Fruit fly (Drosophila melanogaster) whole organism, embryonic: Measurements from ENCODE around the gene CG13250.

Source experiments
- Blimp-1 ChIP-seq: fragments of 200-800 bp; sonication (Bioruptor generic); optimal IDR thresholded peaks from 3 replicates; lab custom pipeline; 2018; ENCODE audit warnings: missing biosample characterization, missing genetic modification characterization, mild to moderate bottlenecking, moderate library complexity, missing genetic modification reagents
- CG10366 ChIP-seq: fragments of 200-800 bp; sonication (Bioruptor generic); IDR thresholded peaks from 2 replicates; pipeline ENCODE4 v1.3.6; 2022; ENCODE audit warnings: missing biosample characterization, missing genetic modification characterization
- CG10431 ChIP-seq: fragments of 200-800 bp; sonication (Bioruptor generic); optimal IDR thresholded peaks from 3 replicates; lab custom pipeline; 2018; ENCODE audit warnings: missing biosample characterization, mild to moderate bottlenecking, missing genetic modification characterization
- CG10654 ChIP-seq: fragments of 200-800 bp; sonication (Bioruptor generic); optimal IDR thresholded peaks from 2 replicates; lab custom pipeline; 2016; ENCODE audit warnings: missing biosample characterization, missing genetic modification characterization
- CG11085 ChIP-seq: fragments of 200-800 bp; sonication (Bioruptor generic); IDR thresholded peaks from 2 replicates; pipeline ENCODE4 v1.3.6; 2022; ENCODE audit warnings: missing biosample characterization, missing genetic modification characterization
- CG11093 ChIP-seq: fragments of 200-800 bp; sonication (Bioruptor generic); IDR thresholded peaks from 3 replicates; pipeline ENCODE4 v1.3.6; 2022; ENCODE audit warnings: missing biosample characterization, missing genetic modification characterization
- CG11504 ChIP-seq: fragments of 200-800 bp; sonication (Bioruptor generic); optimal IDR thresholded peaks from 3 replicates; lab custom pipeline; 2019; ENCODE audit warnings: missing biosample characterization, mild to moderate bottlenecking, missing genetic modification characterization, moderate library complexity
- CG13624 ChIP-seq: fragments of 200-800 bp; sonication (Bioruptor generic); optimal IDR thresholded peaks from 2 replicates; lab custom pipeline; 2016; ENCODE audit warnings: missing biosample characterization, missing genetic modification characterization
- CG14667 ChIP-seq: fragments of 200-800 bp; sonication (Bioruptor generic); IDR thresholded peaks from 2 replicates; pipeline ENCODE4 v1.3.6; 2022; ENCODE audit warnings: missing biosample characterization, missing genetic modification characterization
- CG14710 ChIP-seq: fragments of 200-800 bp; sonication (Bioruptor generic); optimal IDR thresholded peaks from 3 replicates; lab custom pipeline; 2019; ENCODE audit warnings: missing biosample characterization, mild to moderate bottlenecking, missing genetic modification characterization, moderate library complexity
- CG2116 ChIP-seq: fragments of 200-800 bp; sonication (Bioruptor generic); optimal IDR thresholded peaks from 3 replicates; lab custom pipeline; 2018; ENCODE audit warnings: missing biosample characterization, mild to moderate bottlenecking, missing genetic modification characterization
- CG34376 ChIP-seq: fragments of 200-800 bp; sonication (Bioruptor generic); optimal IDR thresholded peaks from 2 replicates; lab custom pipeline; 2018; ENCODE audit warnings: missing biosample characterization, mild to moderate bottlenecking, missing genetic modification characterization
- CG43689 ChIP-seq: fragments of 200-800 bp; sonication (Bioruptor generic); IDR thresholded peaks from 2 replicates; pipeline ENCODE4 v1.3.6; 2022; ENCODE audit warnings: missing biosample characterization, missing genetic modification characterization
- CG4617 ChIP-seq: fragments of 200-800 bp; sonication (Bioruptor generic); optimal IDR thresholded peaks from 3 replicates; lab custom pipeline; 2016; ENCODE audit warnings: missing biosample characterization, missing genetic modification characterization, borderline replicate concordance
- CG9817 ChIP-seq: fragments of 200-800 bp; sonication (Bioruptor generic); optimal IDR thresholded peaks from 2 replicates; lab custom pipeline; 2018; ENCODE audit warnings: missing biosample characterization, mild to moderate bottlenecking, missing genetic modification characterization, moderate library complexity
- CHES-1-like ChIP-seq: fragments of 200-800 bp; sonication (Bioruptor generic); optimal IDR thresholded peaks from 2 replicates; lab custom pipeline; 2016; ENCODE audit warnings: missing biosample characterization, missing genetic modification characterization
- Chrac-16 ChIP-seq: fragments of 200-800 bp; sonication (Bioruptor generic); optimal IDR thresholded peaks from 3 replicates; lab custom pipeline; 2016; ENCODE audit warnings: missing biosample characterization, missing genetic modification characterization
- Doc2 ChIP-seq: fragments of 200-800 bp; sonication (Bioruptor generic); IDR thresholded peaks from 2 replicates; pipeline ENCODE4 v1.3.6; 2022; ENCODE audit warnings: missing biosample characterization, missing genetic modification characterization
- Doc3 ChIP-seq: fragments of 200-800 bp; sonication (Bioruptor generic); IDR thresholded peaks from 3 replicates; pipeline ENCODE4 v1.3.6; 2022; ENCODE audit warnings: missing biosample characterization, missing genetic modification characterization; ENCODE audit not compliant: partially characterized antibody
- Drgx ChIP-seq: fragments of 200-800 bp; sonication (Bioruptor generic); IDR thresholded peaks from 2 replicates; pipeline ENCODE4 v1.3.6; 2022; ENCODE audit warnings: missing biosample characterization, missing genetic modification characterization
- Hmr ChIP-seq: fragments of 200-800 bp; sonication (Bioruptor generic); optimal IDR thresholded peaks from 3 replicates; lab custom pipeline; 2017; ENCODE audit warnings: mild to moderate bottlenecking, missing biosample characterization, missing genetic modification reagents, missing genetic modification characterization
- Lhr ChIP-seq: fragments of 200-800 bp; sonication (Bioruptor generic); optimal IDR thresholded peaks from 3 replicates; lab custom pipeline; 2017; ENCODE audit warnings: mild to moderate bottlenecking, missing biosample characterization, missing genetic modification reagents, missing genetic modification characterization
- Lim3 ChIP-seq: fragments of 200-800 bp; sonication (Bioruptor generic); IDR thresholded peaks from 2 replicates; pipeline ENCODE4 v1.3.6; 2022; ENCODE audit warnings: missing biosample characterization, missing genetic modification characterization
- Max ChIP-seq: fragments of 200-800 bp; sonication (Bioruptor generic); optimal IDR thresholded peaks from 2 replicates; lab custom pipeline; 2016; ENCODE audit warnings: missing biosample characterization, mild to moderate bottlenecking, missing genetic modification characterization
- Optix ChIP-seq: fragments of 200-800 bp; sonication (Bioruptor generic); IDR thresholded peaks from 3 replicates; pipeline ENCODE4 v1.3.6; 2022; ENCODE audit warnings: missing biosample characterization, missing genetic modification characterization
- Ptx1 ChIP-seq: fragments of 200-800 bp; sonication (Bioruptor generic); IDR thresholded peaks from 2 replicates; pipeline ENCODE4 v1.3.6; 2022; ENCODE audit warnings: missing biosample characterization, missing genetic modification characterization
- Side ChIP-seq: fragments of 200-800 bp; sonication (Bioruptor generic); optimal IDR thresholded peaks from 2 replicates; lab custom pipeline; 2016; ENCODE audit warnings: missing biosample characterization, missing genetic modification characterization
- Sin3A ChIP-seq: fragments of >200 bp; optimal IDR thresholded peaks from 2 replicates; lab custom pipeline; 2018
- Six4 ChIP-seq: fragments of 200-800 bp; sonication (Bioruptor generic); optimal IDR thresholded peaks from 2 replicates; lab custom pipeline; 2016; ENCODE audit warnings: missing biosample characterization, missing genetic modification characterization
- Sox100B ChIP-seq: fragments of 200-800 bp; sonication (Bioruptor generic); optimal IDR thresholded peaks from 3 replicates; lab custom pipeline; 2018; ENCODE audit warnings: missing biosample characterization, mild to moderate bottlenecking, missing genetic modification characterization
- Ssrp ChIP-seq: fragments of 200-800 bp; sonication (Bioruptor generic); optimal IDR thresholded peaks from 2 replicates; lab custom pipeline; 2018; ENCODE audit warnings: missing biosample characterization, mild to moderate bottlenecking, missing genetic modification characterization, moderate library complexity
- Tbp ChIP-seq: fragments of >200 bp; optimal IDR thresholded peaks from 2 replicates; lab custom pipeline; 2018; ENCODE audit warnings: missing biosample characterization, missing genetic modification characterization
- Trl ChIP-seq, 3 experiments: fragments of >200 bp in 2 of 3; fragments of 200-800 bp in 1 of 3; sonication (Bioruptor generic) in 1 of 3; optimal IDR thresholded peaks; 2 replicates in 1 of 3; 3 replicates in 2 of 3; lab custom pipeline; 2016 to 2017; ENCODE audit warnings: missing biosample characterization in 1 of 3, missing genetic modification characterization in 1 of 3
- Xrp1 ChIP-seq: fragments of 200-800 bp; sonication (Bioruptor generic); IDR thresholded peaks from 2 replicates; pipeline ENCODE4 v1.3.6; 2022; ENCODE audit warnings: missing biosample characterization, missing genetic modification characterization
- bigmax ChIP-seq: fragments of 200-800 bp; sonication (Bioruptor generic); optimal IDR thresholded peaks from 2 replicates; lab custom pipeline; 2018; ENCODE audit warnings: missing biosample characterization, mild to moderate bottlenecking, missing genetic modification characterization
- bsh ChIP-seq, 2 experiments: fragments of 200-800 bp; sonication (Bioruptor generic); optimal IDR thresholded peaks; 2 replicates each; lab custom pipeline; 2017 to 2018; ENCODE audit warnings: mild to moderate bottlenecking in 2 of 2, missing biosample characterization in 2 of 2, missing genetic modification characterization in 2 of 2, moderate library complexity in 1 of 2
- ems ChIP-seq: fragments of 200-800 bp; sonication (Bioruptor generic); optimal IDR thresholded peaks from 3 replicates; lab custom pipeline; 2016; ENCODE audit warnings: missing biosample characterization, missing genetic modification characterization
- fd3F ChIP-seq: fragments of 200-800 bp; sonication (Bioruptor generic); optimal IDR thresholded peaks from 2 replicates; lab custom pipeline; 2018; ENCODE audit warnings: missing biosample characterization, mild to moderate bottlenecking, missing genetic modification characterization, moderate library complexity
- fd64A ChIP-seq: fragments of 200-800 bp; sonication (Bioruptor generic); optimal IDR thresholded peaks from 3 replicates; lab custom pipeline; 2018; ENCODE audit warnings: missing biosample characterization, mild to moderate bottlenecking, missing genetic modification characterization
- lab ChIP-seq: fragments of 200-800 bp; sonication (Bioruptor generic); optimal IDR thresholded peaks from 3 replicates; lab custom pipeline; 2017; ENCODE audit warnings: missing biosample characterization, missing genetic modification characterization, mild to moderate bottlenecking, moderate library complexity, missing genetic modification reagents
- pum ChIP-seq: fragments of 200-800 bp; sonication (Bioruptor generic); optimal IDR thresholded peaks from 2 replicates; lab custom pipeline; 2016; ENCODE audit warnings: missing biosample characterization, missing genetic modification characterization
- sd ChIP-seq: fragments of 200-800 bp; sonication (Bioruptor generic); optimal IDR thresholded peaks from 3 replicates; lab custom pipeline; 2018; ENCODE audit warnings: missing biosample characterization, mild to moderate bottlenecking, missing genetic modification characterization, moderate library complexity
- sna ChIP-seq: fragments of 200-800 bp; sonication (Bioruptor generic); IDR thresholded peaks from 2 replicates; pipeline ENCODE4 v1.3.6; 2022; ENCODE audit warnings: missing biosample characterization, missing genetic modification characterization; ENCODE audit not compliant: partially characterized antibody
- so ChIP-seq: fragments of 200-800 bp; sonication (Bioruptor generic); IDR thresholded peaks from 3 replicates; pipeline ENCODE4 v1.3.6; 2022; ENCODE audit warnings: missing biosample characterization, missing genetic modification characterization
- unc-4 ChIP-seq: fragments of 200-800 bp; sonication (Bioruptor generic); IDR thresholded peaks from 2 replicates; pipeline ENCODE4 v1.3.6; 2022; ENCODE audit warnings: missing biosample characterization, missing genetic modification characterization; ENCODE audit not compliant: partially characterized antibody
- vfl ChIP-seq: fragments of 200-800 bp; sonication (Bioruptor generic); optimal IDR thresholded peaks from 2 replicates; lab custom pipeline; 2016; ENCODE audit warnings: missing biosample characterization, missing genetic modification characterization
- vnd ChIP-seq: fragments of 200-800 bp; sonication (Bioruptor generic); IDR thresholded peaks from 3 replicates; pipeline ENCODE4 v1.3.6; 2022; ENCODE audit warnings: missing biosample characterization, missing genetic modification characterization; ENCODE audit not compliant: partially characterized antibody
- wor ChIP-seq: fragments of 200-800 bp; sonication (Bioruptor generic); IDR thresholded peaks from 2 replicates; pipeline ENCODE4 v1.3.6; 2022; ENCODE audit warnings: missing biosample characterization, missing genetic modification characterization
- zfh1 ChIP-seq: fragments of 200-800 bp; sonication (Bioruptor generic); IDR thresholded peaks from 3 replicates; pipeline ENCODE4 v1.3.6; 2022; ENCODE audit warnings: missing biosample characterization, missing genetic modification characterization

CG13250 gene

dm6 chr3L:20508136-20508635 is 25.3 kb upstream of the CG13250 start (continued):
- TF ChIP-seq fd64A (GFP tag; lab: Kevin White, UChicago) (peak; percentile 58), Six4 (GFP tag; lab: Kevin White, UChicago) (peak; percentile 89), CG2116 (GFP tag; lab: Kevin White, UChicago) (peak; percentile 53), Side (peak; percentile 87), sd (tag; lab: Kevin White, UChicago) (peak; percentile 92), Hmr (peak; percentile 97), Chrac-16 (GFP tag; lab: Kevin White, UChicago) (peak; percentile 93), Lim3 (GFP tag; lab: Robert Waterston, UW) (0 out of 2 replicates have a peak, but pooled peaks have one; percentile 46), CHES-1-like (peak; percentile 94), Ptx1 (GFP tag; lab: Robert Waterston, UW) (peak; percentile 95), Lhr (GFP tag; lab: Kevin White, UChicago) (peak; percentile 37), CG10431 (GFP tag; lab: Kevin White, UChicago) (peak; percentile 55), Optix (GFP tag; lab: Robert Waterston, UW) (peak; percentile 54; the same call in 1 of the 3 replicates), sna (no peak), Tbp (GFP tag; lab: Kevin White, UChicago) (no peak), Max (peak; percentile 91), pum (GFP tag; lab: Kevin White, UChicago) (peak; percentile 89), vnd (GFP tag; lab: Robert Waterston, UW) (no peak), CG4617 (peak; percentile 59), vfl (GFP tag; lab: Kevin White, UChicago) (peak; percentile 92), Trl (optimal IDR thresholded peaks at IDR 0.05; lab: Kevin White, UChicago) (peak; percentile 65 to 88), Trl (GFP tag; optimal IDR thresholded peaks at IDR 0.05; lab: Kevin White, UChicago) (peak; percentile 85), CG43689 (GFP tag; lab: Robert Waterston, UW) (peak; percentile 36; the same call in 1 of the 2 replicates), CG13624 (GFP tag; lab: Kevin White, UChicago) (peak; percentile 97), lab (GFP tag; lab: Kevin White, UChicago) (peak; percentile 98), Xrp1 (GFP tag; lab: Robert Waterston, UW) (peak; percentile 94), CG10366 (GFP tag; lab: Robert Waterston, UW) (peak; percentile 87), Sin3A (lab: Kevin White, UChicago) (no peak), CG11085 (GFP tag; lab: Robert Waterston, UW) (peak; percentile 95), Ssrp (peak; percentile 84), unc-4 (peak; percentile 39; the same call in 1 of the 2 replicates), so (GFP tag; lab: Robert Waterston, UW) (peak; percentile 91), CG14667 (GFP tag; lab: Robert Waterston, UW) (no peak; the same call in 1 of the 2 replicates), Blimp-1 (GFP tag; lab: Kevin White, UChicago) (peak; percentile 89), Sox100B (GFP tag; lab: Kevin White, UChicago) (peak; percentile 88), fd3F (GFP tag; lab: Kevin White, UChicago) (peak; percentile 94), Drgx (GFP tag; lab: Robert Waterston, UW) (no peak; the same call in 1 of the 2 replicates), CG9817 (tag; lab: Kevin White, UChicago) (peak; percentile 95), wor (GFP tag; lab: Robert Waterston, UW) (peak; percentile 42; the same call in 1 of the 2 replicates), CG11093 (GFP tag; lab: Robert Waterston, UW) (peak; percentile 91), CG14710 (tag; lab: Kevin White, UChicago) (peak; percentile 83), CG10654 (GFP tag; lab: Kevin White, UChicago) (peak; percentile 90), bsh (GFP tag; optimal IDR thresholded peaks at IDR 0.05; lab: Kevin White, UChicago) (peak; percentile 71 to 86), ems (GFP tag; lab: Kevin White, UChicago) (peak; percentile 92), CG11504 (tag; lab: Kevin White, UChicago) (peak; percentile 93), Doc3 (GFP tag; lab: Robert Waterston, UW) (no peak), CG34376 (GFP tag; lab: Kevin White, UChicago) (peak; percentile 96), zfh1 (peak; percentile 92), Doc2 (GFP tag; lab: Robert Waterston, UW) (no peak), bigmax (GFP tag; lab: Kevin White, UChicago) (peak; percentile 30)
